Fruit fly (Drosophila melanogaster): ENCODE results near the gene mfrn.

Gene mfrn

DNA sequence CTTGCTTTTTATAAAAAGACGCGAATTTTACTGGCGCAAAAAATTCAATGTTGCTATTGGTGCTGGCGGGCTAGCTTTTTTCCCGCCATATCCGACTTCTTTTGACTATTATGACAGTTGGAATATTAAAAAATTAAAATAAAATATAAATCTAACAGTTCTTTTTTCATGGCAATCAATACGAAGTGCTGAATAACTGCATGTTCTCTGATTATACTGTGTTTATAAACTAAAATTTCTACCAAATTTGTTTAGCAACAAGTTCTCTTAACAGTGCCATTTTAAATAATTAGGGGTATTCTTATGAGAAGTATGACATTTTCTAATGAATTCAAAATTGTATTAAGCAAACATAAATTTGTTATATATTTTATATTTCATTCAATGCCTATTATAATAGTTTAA is 28.4 kb downstream of the mfrn start, which contains the start of gene Boh1 (continued):
- TF ChIP-seq CG12391 (tag; optimal IDR thresholded peaks at IDR 0.05) (peak; percentile 61), org-1 (GFP tag; optimal IDR thresholded peaks at IDR 0.05) (no peak), CG4328 (GFP tag; optimal IDR thresholded peaks at IDR 0.05) (no peak), CG1603 (tag; optimal IDR thresholded peaks at IDR 0.05) (no peak), unc-4 (GFP tag; IDR thresholded peaks at IDR 0.05; ENCODE audit: partially characterized antibody) (no peak), CG12155 (GFP tag; optimal IDR thresholded peaks at IDR 0.05) (peak; percentile 15), prd (optimal IDR thresholded peaks at IDR 0.05) (no peak), prd (GFP tag; IDR thresholded peaks at IDR 0.05) (no peak), gem (tag; optimal IDR thresholded peaks at IDR 0.05) (peak; percentile 54), sisA (GFP tag; IDR thresholded peaks at IDR 0.05) (no peak), CG18262 (tag; optimal IDR thresholded peaks at IDR 0.05) (peak; percentile 47), Taf1 (GFP tag; IDR thresholded peaks at IDR 0.05) (no peak), B-H2 (GFP tag; optimal IDR thresholded peaks at IDR 0.05) (peak; percentile 42), CG7372 (GFP tag; IDR thresholded peaks at IDR 0.05) (no peak), abd-A (tag; optimal IDR thresholded peaks at IDR 0.05) (no peak), CG7839 (tag; optimal IDR thresholded peaks at IDR 0.05) (peak; percentile 44), CG6175 (GFP tag; IDR thresholded peaks at IDR 0.05) (no peak), CG12769 (tag; optimal IDR thresholded peaks at IDR 0.05) (no peak), eve (GFP tag; optimal IDR thresholded peaks at IDR 0.05) (no peak), NFAT (GFP tag; IDR thresholded peaks at IDR 0.05) (no peak), CG31441 (GFP tag; IDR thresholded peaks at IDR 0.05) (peak; percentile 70), CG4617 (GFP tag; optimal IDR thresholded peaks at IDR 0.05; ENCODE audit: borderline replicate concordance) (no peak), dimm (GFP tag; IDR thresholded peaks at IDR 0.05) (no peak), ash1 (GFP tag; optimal IDR thresholded peaks at IDR 0.05) (no peak), CG17186 (GFP tag; optimal IDR thresholded peaks at IDR 0.05) (no peak), CG15514 (GFP tag; optimal IDR thresholded peaks at IDR 0.05) (peak; percentile 54), CG2116 (GFP tag; optimal IDR thresholded peaks at IDR 0.05) (peak; percentile 67), Hmr (GFP tag; optimal IDR thresholded peaks at IDR 0.05) (peak; percentile 36), BEAF-32 (GFP tag; optimal IDR thresholded peaks at IDR 0.05) (peak; percentile 8), Nf-YC (tag; optimal IDR thresholded peaks at IDR 0.05) (peak; percentile 59), CG17829 (tag; optimal IDR thresholded peaks at IDR 0.05) (peak; percentile 70), pum (GFP tag; optimal IDR thresholded peaks at IDR 0.05) (no peak), CG12219 (GFP tag; optimal IDR thresholded peaks at IDR 0.05) (no peak), CG14860 (GFP tag; IDR thresholded peaks at IDR 0.05; ENCODE audit: partially characterized antibody) (no peak), ato (GFP tag; IDR thresholded peaks at IDR 0.05; ENCODE audit: partially characterized antibody) (no peak), CG10959 (GFP tag; IDR thresholded peaks at IDR 0.05) (no peak), E2f1 (GFP tag; IDR thresholded peaks at IDR 0.05) (no peak), CG17802 (tag; optimal IDR thresholded peaks at IDR 0.05) (no peak), CG30403 (GFP tag; optimal IDR thresholded peaks at IDR 0.05) (peak; percentile 37), Vsx1 (GFP tag; optimal IDR thresholded peaks at IDR 0.05) (no peak), tup (GFP tag; optimal IDR thresholded peaks at IDR 0.05) (no peak), gce (GFP tag; IDR thresholded peaks at IDR 0.05) (no peak), CG32532 (GFP tag; IDR thresholded peaks at IDR 0.05) (no peak), CG17612 (GFP tag; IDR thresholded peaks at IDR 0.05) (no peak), CG11456 (GFP tag; IDR thresholded peaks at IDR 0.05) (no peak), pho (GFP tag; optimal IDR thresholded peaks at IDR 0.05) (no peak), CG18476 (GFP tag; optimal IDR thresholded peaks at IDR 0.05) (no peak), CG15696 (tag; optimal IDR thresholded peaks at IDR 0.05) (no peak), sens (GFP tag) (peak; percentile 68), Rfx (GFP tag; IDR thresholded peaks at IDR 0.05) (0 out of 2 replicates have a peak, but pooled peaks have one; percentile 13), Hmx (GFP tag; optimal IDR thresholded peaks at IDR 0.05) (no peak), CG17359 (tag; optimal IDR thresholded peaks at IDR 0.05) (peak; percentile 26)

All from whole organism, embryonic.